Fruit fly (Drosophila melanogaster) whole organism, prepupa: ENCODE data around the gene wuho.

ENCODE experiments used
- CG11294 ChIP-seq: fragments of 200-800 bp; sonication (Bioruptor generic); IDR thresholded peaks from 2 replicates; pipeline ENCODE4 v1.3.6; 2022; ENCODE audit warnings: missing biosample characterization, missing genetic modification characterization
- CG11762 ChIP-seq: fragments of 200-800 bp; sonication (Bioruptor generic); optimal IDR thresholded peaks from 3 replicates; lab custom pipeline; 2016; ENCODE audit warnings: missing biosample characterization, missing genetic modification characterization; ENCODE audit not compliant: insufficient read depth
- CG11902 ChIP-seq: fragments of 200-800 bp; sonication (Bioruptor generic); optimal IDR thresholded peaks from 3 replicates; lab custom pipeline; 2016; ENCODE audit warnings: missing biosample characterization, missing genetic modification characterization
- CG15336 ChIP-seq: fragments of 200-800 bp; sonication (Bioruptor generic); IDR thresholded peaks from 2 replicates; pipeline ENCODE4 v1.3.6; 2022; ENCODE audit warnings: missing biosample characterization, missing genetic modification characterization
- CG1621 ChIP-seq: fragments of 200-800 bp; sonication (Bioruptor generic); optimal IDR thresholded peaks from 3 replicates; lab custom pipeline; 2018; ENCODE audit warnings: missing biosample characterization, mild to moderate bottlenecking, missing genetic modification characterization
- CG31627 ChIP-seq: fragments of 200-800 bp; sonication (Bioruptor generic); optimal IDR thresholded peaks from 3 replicates; lab custom pipeline; 2016; ENCODE audit warnings: missing biosample characterization, missing genetic modification characterization
- CG32006 ChIP-seq: fragments of 200-800 bp; sonication (Bioruptor generic); optimal IDR thresholded peaks from 3 replicates; lab custom pipeline; 2017; ENCODE audit warnings: missing biosample characterization, mild to moderate bottlenecking, missing genetic modification characterization
- CG4318 ChIP-seq: fragments of 200-800 bp; sonication (Bioruptor generic); optimal IDR thresholded peaks from 3 replicates; lab custom pipeline; 2017; ENCODE audit warnings: missing biosample characterization, mild to moderate bottlenecking, missing genetic modification characterization
- CG6163 ChIP-seq: fragments of 200-800 bp; sonication (Bioruptor generic); IDR thresholded peaks from 3 replicates; pipeline ENCODE4 v1.3.6; 2022; ENCODE audit warnings: missing biosample characterization, missing genetic modification characterization
- CG6808 ChIP-seq: fragments of 200-800 bp; sonication (Bioruptor generic); optimal IDR thresholded peaks from 3 replicates; lab custom pipeline; 2017; ENCODE audit warnings: missing biosample characterization, missing genetic modification characterization, mild to moderate bottlenecking, moderate library complexity, missing genetic modification reagents
- CG8632 ChIP-seq: fragments of 200-800 bp; sonication (Bioruptor generic); optimal IDR thresholded peaks from 3 replicates; lab custom pipeline; 2016; ENCODE audit warnings: missing biosample characterization, missing genetic modification characterization
- Eip75B ChIP-seq: fragments of 200-800 bp; sonication (Bioruptor generic); optimal IDR thresholded peaks from 3 replicates; lab custom pipeline; 2016; ENCODE audit warnings: missing biosample characterization, missing genetic modification characterization
- Eip78C ChIP-seq: fragments of 200-800 bp; sonication (Bioruptor generic); peaks from one replicate; lab custom pipeline; 2016; ENCODE audit warnings: missing biosample characterization, missing genetic modification characterization
- Eip93F ChIP-seq: fragments of 200-800 bp; sonication (Bioruptor generic); optimal IDR thresholded peaks from 2 replicates; lab custom pipeline; 2016; ENCODE audit warnings: missing biosample characterization, mild to moderate bottlenecking, missing genetic modification characterization
- Hr38 ChIP-seq: sonication (Bioruptor generic); optimal IDR thresholded peaks from 2 replicates; lab custom pipeline; 2016; ENCODE audit warnings: missing biosample characterization, missing genetic modification characterization
- Hr4 ChIP-seq: fragments of 200-800 bp; sonication (Bioruptor generic); optimal IDR thresholded peaks from 3 replicates; lab custom pipeline; 2016; ENCODE audit warnings: missing biosample characterization, missing genetic modification characterization
- Sox102F ChIP-seq: fragments of 200-800 bp; sonication (Bioruptor generic); optimal IDR thresholded peaks from 2 replicates; lab custom pipeline; 2016; ENCODE audit warnings: missing biosample characterization, mild to moderate bottlenecking, missing genetic modification characterization
- Sox14 ChIP-seq: fragments of 200-800 bp; sonication (Bioruptor generic); optimal IDR thresholded peaks from 3 replicates; lab custom pipeline; 2016; ENCODE audit warnings: missing biosample characterization, missing genetic modification characterization
- Sox15 ChIP-seq: fragments of 200-800 bp; sonication (Bioruptor generic); optimal IDR thresholded peaks from 3 replicates; lab custom pipeline; 2016; ENCODE audit warnings: missing biosample characterization, missing genetic modification characterization
- acj6 ChIP-seq: fragments of 200-800 bp; sonication (Bioruptor generic); optimal IDR thresholded peaks from 3 replicates; lab custom pipeline; 2016; ENCODE audit warnings: missing biosample characterization, missing genetic modification characterization
- cyc ChIP-seq: fragments of 200-800 bp; sonication (Bioruptor generic); optimal IDR thresholded peaks from 3 replicates; lab custom pipeline; 2016; ENCODE audit warnings: missing biosample characterization, missing genetic modification characterization
- dac ChIP-seq: fragments of 200-800 bp; sonication (Bioruptor generic); optimal IDR thresholded peaks from 2 replicates; lab custom pipeline; 2017; ENCODE audit warnings: missing biosample characterization, mild to moderate bottlenecking, missing genetic modification characterization
- dsx ChIP-seq: fragments of 200-800 bp; optimal IDR thresholded peaks from 3 replicates; lab custom pipeline; 2019; ENCODE audit warnings: missing biosample characterization, mild to moderate bottlenecking, missing genetic modification characterization, moderate library complexity; ENCODE audit not compliant: poor library complexity, severe bottlenecking
- eg ChIP-seq: fragments of 200-800 bp; sonication (Bioruptor generic); IDR thresholded peaks from 3 replicates; pipeline ENCODE4 v1.3.6; 2022; ENCODE audit warnings: missing biosample characterization, missing genetic modification characterization
- esn ChIP-seq: fragments of 200-800 bp; sonication (Bioruptor generic); optimal IDR thresholded peaks from 2 replicates; lab custom pipeline; 2016; ENCODE audit warnings: missing biosample characterization, mild to moderate bottlenecking, missing genetic modification characterization, moderate library complexity
- fd85E ChIP-seq: fragments of 200-800 bp; sonication (Bioruptor generic); optimal IDR thresholded peaks from 3 replicates; lab custom pipeline; 2016; ENCODE audit warnings: missing biosample characterization, missing genetic modification characterization
- fkh ChIP-seq: fragments of 200-800 bp; sonication (Bioruptor generic); optimal IDR thresholded peaks from 3 replicates; lab custom pipeline; 2017; ENCODE audit warnings: missing biosample characterization, mild to moderate bottlenecking, missing genetic modification characterization, moderate library complexity
- lz ChIP-seq: fragments of 200-800 bp; sonication (Bioruptor generic); optimal IDR thresholded peaks from 3 replicates; lab custom pipeline; 2016; ENCODE audit warnings: missing biosample characterization, missing genetic modification characterization
- pdm3 ChIP-seq: fragments of 200-800 bp; sonication (Bioruptor generic); optimal IDR thresholded peaks from 3 replicates; lab custom pipeline; 2016; ENCODE audit warnings: missing biosample characterization, missing genetic modification characterization
- spab ChIP-seq: fragments of 200-800 bp; sonication (Bioruptor generic); optimal IDR thresholded peaks from 2 replicates; lab custom pipeline; 2017; ENCODE audit warnings: missing biosample characterization, mild to moderate bottlenecking, missing genetic modification characterization, missing genetic modification reagents
- svp ChIP-seq: fragments of 200-800 bp; sonication (Bioruptor generic); peaks from one replicate; lab custom pipeline; 2016; ENCODE audit warnings: missing biosample characterization, missing genetic modification characterization
- vri ChIP-seq: fragments of 200-800 bp; sonication (Bioruptor generic); optimal IDR thresholded peaks from 3 replicates; lab custom pipeline; 2016; ENCODE audit warnings: missing biosample characterization, mild to moderate bottlenecking, missing genetic modification characterization

Gene wuho

DNA sequence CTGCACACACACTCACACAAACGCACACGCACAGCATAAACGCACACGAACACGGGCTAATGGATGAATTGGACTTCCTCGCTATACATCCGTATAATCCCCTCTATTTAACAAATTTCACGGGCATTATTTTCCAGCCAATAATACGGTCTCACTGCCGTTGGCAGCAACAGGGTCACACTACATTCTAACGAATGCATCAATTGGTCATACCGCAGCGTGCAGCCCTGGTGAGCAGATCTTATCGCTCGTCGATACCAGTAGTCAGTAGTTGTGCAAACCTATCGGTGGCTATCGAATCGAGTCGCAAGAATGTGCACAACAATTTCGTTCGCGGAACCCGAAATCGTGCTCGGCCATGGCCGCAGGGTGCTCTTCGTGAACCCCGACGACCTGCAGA lies at the start of gene wuho, which contains the start of gene Top3beta:
Gene wuho (plus strand): TSS at position 259 of the 400 bp plus-strand sequence.
Gene Top3beta (minus strand): TSS at position 149 of the 400 bp plus-strand sequence.
- TF ChIP-seq lz (GFP tag; lab: Kevin White, UChicago) (peak; percentile 32), Eip78C (GFP tag; lab: Kevin White, UChicago) (peak; percentile 7), CG11902 (GFP tag; lab: Kevin White, UChicago) (no peak), CG1621 (peak; percentile 98), Sox15 (GFP tag; lab: Kevin White, UChicago) (no peak), CG6163 (GFP tag; lab: Robert Waterston, UW) (0 out of 3 replicates have a peak, but pooled peaks have one; percentile 29), spab (no peak), CG32006 (GFP tag; lab: Kevin White, UChicago) (no peak), CG11762 (no peak), CG31627 (GFP tag; lab: Kevin White, UChicago) (peak; percentile 7), CG6808 (GFP tag; lab: Kevin White, UChicago) (no peak), Sox14 (GFP tag; lab: Kevin White, UChicago) (peak; percentile 24), dac (no peak), Hr4 (GFP tag; lab: Kevin White, UChicago) (no peak), esn (GFP tag; lab: Kevin White, UChicago) (peak; percentile 48), Eip93F (GFP tag; lab: Kevin White, UChicago) (no peak), dsx (GFP tag; lab: Kevin White, UChicago) (peak; percentile 49), cyc (GFP tag; lab: Kevin White, UChicago) (peak; percentile 28)

DNA sequence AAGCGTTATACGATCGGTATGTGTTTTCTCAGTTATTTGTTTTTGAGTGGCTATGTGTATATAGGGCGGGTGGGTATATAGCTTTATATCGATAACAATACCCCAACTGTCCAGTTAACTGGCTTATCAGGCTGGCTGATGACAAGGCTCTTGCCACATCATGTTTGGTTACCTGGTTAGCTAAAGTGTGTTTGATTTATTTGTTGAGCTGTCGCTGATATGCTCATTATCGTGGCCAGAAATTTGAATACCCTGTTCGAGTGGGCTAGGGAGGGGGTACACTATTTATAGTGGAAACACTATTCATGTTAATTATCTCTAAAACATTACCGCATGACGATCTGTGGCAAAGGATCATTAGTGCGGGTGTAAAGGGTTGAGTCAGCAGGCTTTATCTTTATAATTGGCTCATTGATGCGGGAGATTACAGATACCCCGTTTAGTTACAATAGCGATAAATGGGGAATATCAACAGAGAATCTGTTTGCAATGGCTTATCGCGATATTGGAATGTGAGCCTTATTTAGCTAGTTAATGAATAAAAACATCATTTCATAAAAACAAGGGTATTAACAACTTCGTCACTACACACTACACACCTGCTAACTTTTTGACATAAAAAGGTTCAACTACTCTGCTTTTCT lies 34.9 kb upstream of the wuho start:
- no peak for TF ChIP-seq CG6808 (GFP tag; lab: Kevin White, UChicago)
- TF ChIP-seq acj6 (GFP tag; lab: Kevin White, UChicago) = no peak
- no peak for TF ChIP-seq CG11294 (GFP tag; lab: Robert Waterston, UW)
- TF ChIP-seq CG15336 = no peak
- no peak for TF ChIP-seq eg (GFP tag; lab: Robert Waterston, UW)
- TF ChIP-seq CG6163 (GFP tag; lab: Robert Waterston, UW) = no peak
- TF ChIP-seq spab = no peak
- TF ChIP-seq pdm3 (GFP tag; lab: Kevin White, UChicago) = no peak
- no peak for TF ChIP-seq vri (GFP tag; lab: Kevin White, UChicago)
- no peak for TF ChIP-seq Sox102F
- no peak for TF ChIP-seq CG4318 (GFP tag; lab: Kevin White, UChicago)
- no peak for TF ChIP-seq fd85E (GFP tag; lab: Kevin White, UChicago)
- TF ChIP-seq Eip93F (GFP tag; lab: Kevin White, UChicago) = no peak
- no peak for TF ChIP-seq Hr38 (GFP tag; lab: Kevin White, UChicago)
- TF ChIP-seq CG8632 (GFP tag; lab: Kevin White, UChicago) = no peak

DNA sequence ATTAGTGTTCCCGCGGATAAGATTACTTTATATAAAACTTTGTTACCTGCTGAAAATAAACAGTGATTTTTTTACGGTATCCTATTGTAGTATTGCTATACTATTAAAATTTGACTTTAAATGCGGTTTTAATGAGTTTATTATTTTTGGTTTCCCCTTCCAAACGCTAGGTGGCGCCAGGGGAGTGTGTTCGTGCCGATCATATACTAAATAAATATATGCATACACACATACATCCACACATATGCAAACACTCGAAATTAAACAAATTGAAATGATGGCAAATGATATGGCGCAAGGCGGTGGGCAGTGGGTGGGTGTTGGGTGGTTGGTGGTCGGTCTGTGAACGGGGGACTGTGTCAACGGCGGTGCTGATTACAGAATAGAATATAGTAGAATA lies 34.2 kb upstream of the wuho start:
- TF ChIP-seq acj6 (GFP tag; lab: Kevin White, UChicago) (no peak), fkh (peak; percentile 76)

DNA sequence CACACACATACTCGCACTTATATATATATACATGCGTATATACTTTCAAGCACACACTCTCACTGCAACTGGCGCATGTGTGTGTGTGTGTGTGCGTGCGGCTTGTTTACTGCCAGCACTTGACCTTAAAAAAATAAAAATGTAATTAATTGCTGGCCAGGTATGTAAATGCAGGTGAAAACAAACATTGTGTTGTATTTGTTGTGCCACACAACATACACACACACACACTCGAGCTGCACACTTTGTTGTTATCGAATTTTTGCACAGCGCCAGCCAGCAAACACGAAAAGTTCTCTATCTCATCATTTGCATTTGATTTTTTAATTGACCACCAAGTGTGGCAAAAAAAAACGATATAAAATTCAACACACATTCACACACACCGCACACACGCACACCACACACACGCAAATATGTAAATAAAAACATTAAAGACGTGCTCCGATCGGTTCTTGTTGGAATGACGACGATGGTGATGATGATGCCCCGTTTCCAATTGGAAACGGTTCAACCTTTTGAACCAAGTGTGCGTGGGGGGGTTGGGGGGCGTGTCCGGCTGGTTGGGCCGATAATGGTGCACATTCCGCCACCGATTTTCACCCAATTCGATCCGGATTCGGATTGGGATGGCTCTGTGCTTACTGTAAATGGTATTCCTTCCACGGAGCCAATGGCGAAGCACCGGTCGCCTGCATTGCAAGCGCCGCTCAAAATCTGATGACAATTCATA lies 33.1 kb upstream of the wuho start:
- no peak for TF ChIP-seq Eip75B (GFP tag; lab: Kevin White, UChicago)
- TF ChIP-seq dsx (GFP tag; lab: Kevin White, UChicago) = peak; percentile 49
- TF ChIP-seq svp (GFP tag; lab: Kevin White, UChicago) = peak; percentile 58
